Worm (Caenorhabditis elegans): ENCODE results near the gene rfs-1.

The rfs-1 gene

ce11 chrIII:8226178-8226577 lies at the start of gene rfs-1:
rfs-1 (plus strand) TSS chrIII:8226478.
- no peak for TF ChIP-seq sdc-2 (tag; optimal IDR thresholded peaks at IDR 0.05)
- TF ChIP-seq gmeb-2 (tag; optimal IDR thresholded peaks at IDR 0.05): no peak
- no peak for TF ChIP-seq ets-4 (tag; optimal IDR thresholded peaks at IDR 0.05)
- no peak for TF ChIP-seq T23F11.4 (GFP tag; optimal IDR thresholded peaks at IDR 0.05)
- TF ChIP-seq unc-86 (tag; optimal IDR thresholded peaks at IDR 0.05): no peak
- no peak for TF ChIP-seq lim-6 (tag; optimal IDR thresholded peaks at IDR 0.05)
- TF ChIP-seq nfya-1 (tag; optimal IDR thresholded peaks at IDR 0.05): no peak
- TF ChIP-seq unc-55 (GFP tag; optimal IDR thresholded peaks at IDR 0.05): no peak
- TF ChIP-seq F13H6.1 (tag; optimal IDR thresholded peaks at IDR 0.05): no peak
- TF ChIP-seq pros-1 (tag; optimal IDR thresholded peaks at IDR 0.05): no peak
- no peak for TF ChIP-seq dve-1 (tag; optimal IDR thresholded peaks at IDR 0.05)
- no peak for TF ChIP-seq ttx-3 (tag; optimal IDR thresholded peaks at IDR 0.05)
- no peak for TF ChIP-seq odd-2 (tag; optimal IDR thresholded peaks at IDR 0.05)
- TF ChIP-seq elt-4 (tag; optimal IDR thresholded peaks at IDR 0.05): no peak
- no peak for TF ChIP-seq ceh-48 (tag; optimal IDR thresholded peaks at IDR 0.05)

- TF ChIP-seq K09A11.1 (tag; optimal IDR thresholded peaks at IDR 0.05; ENCODE audit: insufficient read depth) (no peak), ceh-19 (GFP tag; optimal IDR thresholded peaks at IDR 0.05) (no peak), madf-2 (tag; optimal IDR thresholded peaks at IDR 0.05) (no peak), F13H6.1 (tag; optimal IDR thresholded peaks at IDR 0.05) (no peak), syd-9 (tag; optimal IDR thresholded peaks at IDR 0.05) (no peak), pros-1 (tag; optimal IDR thresholded peaks at IDR 0.05) (no peak), sdc-2 (tag; optimal IDR thresholded peaks at IDR 0.05) (no peak), npax-4 (tag; optimal IDR thresholded peaks at IDR 0.05) (no peak), unc-42 (tag; optimal IDR thresholded peaks at IDR 0.05) (no peak), lim-6 (tag; optimal IDR thresholded peaks at IDR 0.05) (no peak), ztf-16 (tag; optimal IDR thresholded peaks at IDR 0.05) (no peak), C38D4.7 (GFP tag; optimal IDR thresholded peaks at IDR 0.05) (no peak), fkh-10 (GFP tag; optimal IDR thresholded peaks at IDR 0.05) (no peak), tbx-2 (tag; optimal IDR thresholded peaks at IDR 0.05) (no peak)
Measured at ce11 chrIII:8178924-8179323, 47.4 kb upstream of the rfs-1 start, which contains the start of gene C50C3.5. C50C3.5 (plus strand) TSS chrIII:8179224.

ce11 chrIII:8181581-8181980 lies 44.7 kb upstream of the rfs-1 start, which contains the start of gene spc-2:
spc-2 (plus strand) TSS chrIII:8181881.
- TF ChIP-seq ref-2 (tag; optimal IDR thresholded peaks at IDR 0.05) (no peak), mec-3 (tag; optimal IDR thresholded peaks at IDR 0.05; ENCODE audit: borderline replicate concordance) (no peak), ceh-19 (GFP tag; optimal IDR thresholded peaks at IDR 0.05) (no peak), ceh-24 (tag; optimal IDR thresholded peaks at IDR 0.05) (no peak), K09A11.1 (tag; optimal IDR thresholded peaks at IDR 0.05; ENCODE audit: insufficient read depth) (no peak), nhr-11 (tag; optimal IDR thresholded peaks at IDR 0.05) (no peak)

ce11 chrIII:8182573-8182972 lies 43.7 kb upstream of the rfs-1 start:
- no peak for TF ChIP-seq lin-11 (tag; optimal IDR thresholded peaks at IDR 0.05)
- no peak for TF ChIP-seq ceh-34 (tag; optimal IDR thresholded peaks at IDR 0.05)
- TF ChIP-seq mec-3 (tag; optimal IDR thresholded peaks at IDR 0.05; ENCODE audit: borderline replicate concordance): no peak
- TF ChIP-seq ceh-30 (tag; optimal IDR thresholded peaks at IDR 0.05): no peak
- no peak for TF ChIP-seq che-1 (tag; optimal IDR thresholded peaks at IDR 0.05)
- no peak for TF ChIP-seq odd-2 (tag; optimal IDR thresholded peaks at IDR 0.05)
- no peak for TF ChIP-seq nhr-11 (tag; optimal IDR thresholded peaks at IDR 0.05)
- TF ChIP-seq C08G9.2 (tag; optimal IDR thresholded peaks at IDR 0.05): no peak
- TF ChIP-seq npax-4 (tag; optimal IDR thresholded peaks at IDR 0.05): no peak
- no peak for TF ChIP-seq pros-1 (tag; optimal IDR thresholded peaks at IDR 0.05)
- TF ChIP-seq ceh-31 (tag; optimal IDR thresholded peaks at IDR 0.05): no peak
- TF ChIP-seq lim-6 (tag; optimal IDR thresholded peaks at IDR 0.05): no peak
- no peak for TF ChIP-seq sdc-2 (tag; optimal IDR thresholded peaks at IDR 0.05)
- TF ChIP-seq C38D4.7 (GFP tag; optimal IDR thresholded peaks at IDR 0.05): no peak
- TF ChIP-seq hlh-6 (tag; optimal IDR thresholded peaks at IDR 0.05): no peak
- no peak for TF ChIP-seq ref-2 (tag; optimal IDR thresholded peaks at IDR 0.05)
- TF ChIP-seq unc-3 (GFP tag; conservative IDR thresholded peaks at IDR 0.05): no peak
- TF ChIP-seq unc-3 (tag; optimal IDR thresholded peaks at IDR 0.05): no peak
- TF ChIP-seq ceh-14 (tag; optimal IDR thresholded peaks at IDR 0.05): no peak

All from whole organism, late embryonic.